Fruit fly (Drosophila melanogaster) whole organism, embryonic: ENCODE results near the gene wuho.

ENCODE experiments used
- CG10462 ChIP-seq: fragments of 200-800 bp; sonication (Bioruptor generic); optimal IDR thresholded peaks from 2 replicates; lab custom pipeline; 2016; ENCODE audit warnings: missing biosample characterization, missing genetic modification characterization
- CG10979 ChIP-seq: fragments of 200-800 bp; sonication (Bioruptor generic); optimal IDR thresholded peaks from 2 replicates; lab custom pipeline; 2018; ENCODE audit warnings: missing biosample characterization, mild to moderate bottlenecking, missing genetic modification characterization, moderate library complexity
- CG12219 ChIP-seq: fragments of 200-800 bp; sonication (Bioruptor generic); optimal IDR thresholded peaks from 3 replicates; lab custom pipeline; 2018; ENCODE audit warnings: missing biosample characterization, mild to moderate bottlenecking, missing genetic modification characterization
- CG12744 ChIP-seq: fragments of 200-800 bp; sonication (Bioruptor generic); optimal IDR thresholded peaks from 2 replicates; lab custom pipeline; 2016; ENCODE audit warnings: missing biosample characterization, missing genetic modification characterization
- CG12942 ChIP-seq: fragments of 200-800 bp; sonication (Bioruptor generic); optimal IDR thresholded peaks from 3 replicates; lab custom pipeline; 2016; ENCODE audit warnings: missing biosample characterization, missing genetic modification characterization
- CG1602 ChIP-seq: fragments of 200-800 bp; sonication (Bioruptor generic); optimal IDR thresholded peaks from 3 replicates; lab custom pipeline; 2016; ENCODE audit warnings: missing biosample characterization, missing genetic modification characterization
- CG16815 ChIP-seq: fragments of 200-800 bp; sonication (Bioruptor generic); optimal IDR thresholded peaks from 3 replicates; lab custom pipeline; 2017; ENCODE audit warnings: missing biosample characterization, mild to moderate bottlenecking, missing genetic modification characterization
- CG17328 ChIP-seq: fragments of 200-800 bp; sonication (Bioruptor generic); IDR thresholded peaks from 2 replicates; pipeline ENCODE4 v1.3.6; 2022; ENCODE audit warnings: missing biosample characterization, missing genetic modification characterization
- CG1792 ChIP-seq: fragments of 200-800 bp; sonication (Bioruptor generic); optimal IDR thresholded peaks from 2 replicates; lab custom pipeline; 2016; ENCODE audit warnings: missing biosample characterization, missing genetic modification characterization
- CG18619 ChIP-seq: fragments of 200-800 bp; sonication (Bioruptor generic); optimal IDR thresholded peaks from 3 replicates; lab custom pipeline; 2017; ENCODE audit warnings: missing biosample characterization, mild to moderate bottlenecking, missing genetic modification characterization
- CG2202 ChIP-seq: fragments of 200-800 bp; sonication (Bioruptor generic); optimal IDR thresholded peaks from 2 replicates; lab custom pipeline; 2018; ENCODE audit warnings: missing biosample characterization, mild to moderate bottlenecking, missing genetic modification characterization
- CG2678 ChIP-seq: fragments of 200-800 bp; sonication (Bioruptor generic); optimal IDR thresholded peaks from 3 replicates; lab custom pipeline; 2019; ENCODE audit warnings: missing biosample characterization, mild to moderate bottlenecking, missing genetic modification characterization, moderate library complexity
- CG34376 ChIP-seq: fragments of 200-800 bp; sonication (Bioruptor generic); optimal IDR thresholded peaks from 2 replicates; lab custom pipeline; 2018; ENCODE audit warnings: missing biosample characterization, mild to moderate bottlenecking, missing genetic modification characterization
- CG3838 ChIP-seq: fragments of 200-800 bp; sonication (Bioruptor generic); optimal IDR thresholded peaks from 3 replicates; lab custom pipeline; 2016; ENCODE audit warnings: missing biosample characterization, missing genetic modification characterization
- CG43689 ChIP-seq: fragments of 200-800 bp; sonication (Bioruptor generic); IDR thresholded peaks from 2 replicates; pipeline ENCODE4 v1.3.6; 2022; ENCODE audit warnings: missing biosample characterization, missing genetic modification characterization
- CG4617 ChIP-seq: fragments of 200-800 bp; sonication (Bioruptor generic); optimal IDR thresholded peaks from 3 replicates; lab custom pipeline; 2016; ENCODE audit warnings: missing biosample characterization, missing genetic modification characterization, borderline replicate concordance
- CG4820 ChIP-seq: fragments of 200-800 bp; sonication (Bioruptor generic); optimal IDR thresholded peaks from 3 replicates; lab custom pipeline; 2016; ENCODE audit warnings: missing biosample characterization, missing genetic modification characterization
- CG5180 ChIP-seq: fragments of 200-800 bp; sonication (Bioruptor generic); optimal IDR thresholded peaks from 3 replicates; lab custom pipeline; 2017; ENCODE audit warnings: missing biosample characterization, missing genetic modification characterization, mild to moderate bottlenecking, moderate library complexity, missing genetic modification reagents
- CG6683 ChIP-seq: fragments of 200-800 bp; sonication (Bioruptor generic); optimal IDR thresholded peaks from 2 replicates; lab custom pipeline; 2017; ENCODE audit warnings: missing biosample characterization, mild to moderate bottlenecking, missing genetic modification characterization, missing genetic modification reagents
- CG7786 ChIP-seq: fragments of 200-800 bp; sonication (Bioruptor generic); optimal IDR thresholded peaks from 2 replicates; lab custom pipeline; 2016; ENCODE audit warnings: missing biosample characterization, missing genetic modification characterization
- CG7963 ChIP-seq: fragments of 200-800 bp; sonication (Bioruptor generic); IDR thresholded peaks from 3 replicates; pipeline ENCODE4 v1.3.6; 2022; ENCODE audit warnings: missing biosample characterization, missing genetic modification characterization; ENCODE audit not compliant: partially characterized antibody
- CG9437 ChIP-seq: fragments of 200-800 bp; sonication (Bioruptor generic); optimal IDR thresholded peaks from 2 replicates; lab custom pipeline; 2018; ENCODE audit warnings: missing biosample characterization, mild to moderate bottlenecking, missing genetic modification characterization
- CG9932 ChIP-seq: fragments of 200-800 bp; sonication (Bioruptor generic); IDR thresholded peaks from 2 replicates; pipeline ENCODE4 v1.3.6; 2022; ENCODE audit warnings: missing biosample characterization, missing genetic modification characterization
- D19A ChIP-seq: fragments of 200-800 bp; optimal IDR thresholded peaks from 3 replicates; lab custom pipeline; 2019; ENCODE audit warnings: missing biosample characterization, mild to moderate bottlenecking, missing genetic modification characterization, moderate library complexity
- D19B ChIP-seq: fragments of 200-800 bp; sonication (Bioruptor generic); optimal IDR thresholded peaks from 2 replicates; lab custom pipeline; 2017; ENCODE audit warnings: missing biosample characterization, mild to moderate bottlenecking, missing genetic modification characterization
- HLH3B ChIP-seq: fragments of 200-800 bp; sonication (Bioruptor generic); IDR thresholded peaks from 2 replicates; pipeline ENCODE4 v1.3.6; 2022; ENCODE audit warnings: missing biosample characterization, missing genetic modification characterization
- HLH54F ChIP-seq: fragments of 200-800 bp; sonication (Bioruptor generic); optimal IDR thresholded peaks from 3 replicates; lab custom pipeline; 2016; ENCODE audit warnings: missing biosample characterization, missing genetic modification characterization
- Hey ChIP-seq: fragments of 200-800 bp; sonication (Bioruptor generic); optimal IDR thresholded peaks from 3 replicates; lab custom pipeline; 2018; ENCODE audit warnings: missing biosample characterization, mild to moderate bottlenecking, missing genetic modification characterization
- Hr78 ChIP-seq, 2 experiments: fragments of 200-800 bp in 1 of 2; fragments of >200 bp in 1 of 2; sonication (Bioruptor generic) in 1 of 2; optimal IDR thresholded peaks; 2 replicates each; lab custom pipeline; 2017 to 2019; ENCODE audit warnings: missing biosample characterization in 2 of 2, missing genetic modification characterization in 2 of 2, mild to moderate bottlenecking in 1 of 2, moderate library complexity in 1 of 2
- MTF-1 ChIP-seq: fragments of 200-800 bp; sonication (Bioruptor generic); optimal IDR thresholded peaks from 2 replicates; lab custom pipeline; 2018; ENCODE audit warnings: missing biosample characterization, mild to moderate bottlenecking, missing genetic modification characterization, borderline replicate concordance
- Mad ChIP-seq: fragments of 200-800 bp; sonication (Bioruptor generic); optimal IDR thresholded peaks from 2 replicates; lab custom pipeline; 2016; ENCODE audit warnings: missing biosample characterization, missing genetic modification characterization
- abd-A ChIP-seq: fragments of 200-800 bp; sonication (Bioruptor generic); optimal IDR thresholded peaks from 3 replicates; lab custom pipeline; 2019; ENCODE audit warnings: missing biosample characterization, mild to moderate bottlenecking, missing genetic modification characterization, moderate library complexity
- cas ChIP-seq: fragments of 200-800 bp; sonication (Bioruptor generic); IDR thresholded peaks from 2 replicates; pipeline ENCODE4 v1.3.6; 2022; ENCODE audit warnings: missing biosample characterization, missing genetic modification characterization
- caup ChIP-seq: fragments of 200-800 bp; sonication (Bioruptor generic); optimal IDR thresholded peaks from 3 replicates; lab custom pipeline; 2017; ENCODE audit warnings: missing biosample characterization, mild to moderate bottlenecking, missing genetic modification characterization, moderate library complexity; ENCODE audit not compliant: severe bottlenecking
- dpn ChIP-seq, 2 experiments: fragments of 200-800 bp; sonication (Bioruptor generic); optimal IDR thresholded peaks; 3 replicates each; lab custom pipeline; 2016; ENCODE audit warnings: missing biosample characterization in 2 of 2, missing genetic modification characterization in 2 of 2
- eve ChIP-seq, 2 experiments: fragments of >200 bp; optimal IDR thresholded peaks; 2 replicates each; lab custom pipeline; 2017; ENCODE audit warnings: missing biosample characterization in 2 of 2, missing genetic modification characterization in 2 of 2
- fu2 ChIP-seq: fragments of 200-800 bp; sonication (Bioruptor generic); optimal IDR thresholded peaks from 2 replicates; lab custom pipeline; 2016; ENCODE audit warnings: missing biosample characterization, missing genetic modification characterization
- gce ChIP-seq: fragments of 200-800 bp; sonication (Bioruptor generic); IDR thresholded peaks from 3 replicates; pipeline ENCODE4 v1.3.6; 2022; ENCODE audit warnings: missing biosample characterization, missing genetic modification characterization
- insv ChIP-seq, 2 experiments: fragments of 200-800 bp; sonication (Bioruptor generic); optimal IDR thresholded peaks; 3 replicates each; lab custom pipeline; 2016 to 2018; ENCODE audit warnings: missing biosample characterization in 2 of 2, missing genetic modification characterization in 2 of 2
- lola ChIP-seq, 3 experiments: fragments of >200 bp in 2 of 3; fragments of 200-800 bp in 1 of 3; sonication (Bioruptor generic) in 1 of 3; optimal IDR thresholded peaks; 2 replicates each; lab custom pipeline; 2017 to 2019; ENCODE audit warnings: missing biosample characterization in 3 of 3, missing genetic modification characterization in 3 of 3, mild to moderate bottlenecking in 1 of 3, moderate library complexity in 1 of 3
- org-1 ChIP-seq: fragments of 200-800 bp; sonication (Bioruptor generic); optimal IDR thresholded peaks from 2 replicates; lab custom pipeline; 2017; ENCODE audit warnings: missing biosample characterization, missing genetic modification characterization
- run ChIP-seq: fragments of 200-800 bp; sonication (Bioruptor generic); optimal IDR thresholded peaks from 3 replicates; lab custom pipeline; 2018; ENCODE audit warnings: missing biosample characterization, mild to moderate bottlenecking, missing genetic modification characterization
- sima ChIP-seq: fragments of 200-800 bp; sonication (Bioruptor generic); optimal IDR thresholded peaks from 2 replicates; lab custom pipeline; 2016; ENCODE audit warnings: missing biosample characterization, missing genetic modification characterization
- slou ChIP-seq: fragments of 200-800 bp; sonication (Bioruptor generic); optimal IDR thresholded peaks from 3 replicates; lab custom pipeline; 2016; ENCODE audit warnings: missing biosample characterization, missing genetic modification characterization
- stwl ChIP-seq: fragments of 200-800 bp; sonication (Bioruptor generic); optimal IDR thresholded peaks from 3 replicates; lab custom pipeline; 2018; ENCODE audit warnings: missing biosample characterization, mild to moderate bottlenecking, missing genetic modification characterization, moderate library complexity
- trem ChIP-seq: fragments of 200-800 bp; optimal IDR thresholded peaks from 3 replicates; lab custom pipeline; 2019; ENCODE audit warnings: missing biosample characterization, mild to moderate bottlenecking, missing genetic modification characterization, moderate library complexity
- unc-4 ChIP-seq: fragments of 200-800 bp; sonication (Bioruptor generic); IDR thresholded peaks from 2 replicates; pipeline ENCODE4 v1.3.6; 2022; ENCODE audit warnings: missing biosample characterization, missing genetic modification characterization; ENCODE audit not compliant: partially characterized antibody
- unpg ChIP-seq: fragments of 200-800 bp; sonication (Bioruptor generic); optimal IDR thresholded peaks from 3 replicates; lab custom pipeline; 2018; ENCODE audit warnings: missing biosample characterization, mild to moderate bottlenecking, missing genetic modification characterization, moderate library complexity
- zen ChIP-seq: fragments of 200-800 bp; sonication (Bioruptor generic); optimal IDR thresholded peaks from 3 replicates; lab custom pipeline; 2018; ENCODE audit warnings: missing biosample characterization, mild to moderate bottlenecking, missing genetic modification characterization, moderate library complexity
- zfh1 ChIP-seq: fragments of 200-800 bp; sonication (Bioruptor generic); IDR thresholded peaks from 3 replicates; pipeline ENCODE4 v1.3.6; 2022; ENCODE audit warnings: missing biosample characterization, missing genetic modification characterization

The wuho gene

dm6 chrX:6255414-6255915 is 32.4 kb upstream of the wuho start, which contains the start of the genes Rbcn-3A and Spx (continued):
- TF ChIP-seq CG10979 (tag; lab: Kevin White, UChicago) (peak; percentile 2), unc-4 (GFP tag; lab: Robert Waterston, UW) (peak; percentile 93), HLH3B (no peak), org-1 (GFP tag; lab: Kevin White, UChicago) (no peak), caup (GFP tag; lab: Kevin White, UChicago) (no peak), CG6683 (GFP tag; lab: Kevin White, UChicago) (no peak), fu2 (GFP tag; lab: Kevin White, UChicago) (no peak), CG1602 (GFP tag; lab: Kevin White, UChicago) (peak; percentile 5), CG12219 (GFP tag; lab: Kevin White, UChicago) (no peak), CG1792 (no peak), slou (GFP tag; lab: Kevin White, UChicago) (peak; percentile 21), insv (GFP tag; optimal IDR thresholded peaks at IDR 0.05; lab: Kevin White, UChicago) (no peak), dpn (GFP tag; optimal IDR thresholded peaks at IDR 0.05; lab: Kevin White, UChicago) (peak in 1 of 2 experiments; percentile 44), lola (GFP tag; optimal IDR thresholded peaks at IDR 0.05; lab: Kevin White, UChicago) (peak in 1 of 3 experiments; percentile 32), CG3838 (no peak), eve (GFP tag; optimal IDR thresholded peaks at IDR 0.05; lab: Kevin White, UChicago) (no peak), Hey (tag; lab: Kevin White, UChicago) (no peak), CG9932 (GFP tag; lab: Robert Waterston, UW) (peak; percentile 63), CG43689 (GFP tag; lab: Robert Waterston, UW) (no peak), CG7963 (GFP tag; lab: Robert Waterston, UW) (peak; percentile 83), CG16815 (GFP tag; lab: Kevin White, UChicago) (no peak), cas (GFP tag; lab: Robert Waterston, UW) (no peak), stwl (peak; percentile 51), CG7786 (no peak), MTF-1 (no peak), D19B (no peak), abd-A (tag; lab: Kevin White, UChicago) (no peak), Mad (no peak), Hr78 (GFP tag; optimal IDR thresholded peaks at IDR 0.05; lab: Kevin White, UChicago) (no peak), CG34376 (no peak), CG4617 (GFP tag; lab: Kevin White, UChicago) (no peak), sima (no peak), CG2202 (no peak), CG4820 (GFP tag; lab: Kevin White, UChicago) (no peak), CG10462 (no peak), CG17328 (GFP tag; lab: Robert Waterston, UW) (peak; percentile 29; the same call in 1 of the 2 replicates), zfh1 (no peak), trem (tag; lab: Kevin White, UChicago) (peak; percentile 50), CG12744 (GFP tag; lab: Kevin White, UChicago) (no peak), CG5180 (GFP tag; lab: Kevin White, UChicago) (no peak), zen (tag; lab: Kevin White, UChicago) (no peak), CG18619 (peak; percentile 30), HLH54F (GFP tag; lab: Kevin White, UChicago) (no peak), CG12942 (GFP tag; lab: Kevin White, UChicago) (peak; percentile 3), gce (GFP tag; lab: Robert Waterston, UW) (no peak), unpg (no peak), run (tag; lab: Kevin White, UChicago) (no peak), CG9437 (no peak), D19A (peak; percentile 21), CG2678 (tag; lab: Kevin White, UChicago) (peak; percentile 34)
